Worm (Caenorhabditis elegans) whole organism, young adult: ENCODE data around the gene hlh-1.

Experiments used
- akir-1 ChIP-seq: fragments of 200-800 bp; sonication (Bioruptor generic); optimal IDR thresholded peaks from 2 replicates; lab custom pipeline; 2018; ENCODE audit warnings: mild to moderate bottlenecking, missing genetic modification characterization, moderate library complexity, missing compliant biosample characterization
- ama-1 ChIP-seq, 3 experiments: fragments of 150-350 bp in 1 of 3; sonication (generic microtip) in 2 of 3; optimal IDR thresholded peaks; 2 replicates each; lab custom pipeline; 2014 to 2018; ENCODE audit warnings: missing biosample characterization in 2 of 3, missing genetic modification characterization in 2 of 3, missing genetic modification reagents in 2 of 3
- him-1 ChIP-seq: sonication (generic microtip); optimal IDR thresholded peaks from 2 replicates; lab custom pipeline; 2016; ENCODE audit warnings: missing genotype, missing genetic modification reagents, missing genetic modification characterization, missing compliant biosample characterization
- mes-4 ChIP-seq: sonication (generic microtip); optimal IDR thresholded peaks from 2 replicates; lab custom pipeline; 2016; ENCODE audit warnings: missing genotype, missing genetic modification characterization, missing compliant biosample characterization
- pha-4 ChIP-seq: fragments of 150-350 bp; sonication (generic microtip); optimal IDR thresholded peaks from 2 replicates; lab custom pipeline; 2014; ENCODE audit warnings: missing biosample characterization, missing genetic modification reagents, missing genetic modification characterization
- unc-62 ChIP-seq: fragments of 150-350 bp; optimal IDR thresholded peaks from 2 replicates; lab custom pipeline; 2014; ENCODE audit warnings: missing biosample characterization, missing genetic modification reagents, missing genetic modification characterization

- TF ChIP-seq akir-1 (no peak), pha-4 (tag; lab: Kevin White, UChicago) (no peak), unc-62 (no peak), ama-1 (optimal IDR thresholded peaks at IDR 0.05; lab: Kevin White, UChicago) (no peak), ama-1 (GFP tag; optimal IDR thresholded peaks at IDR 0.05; lab: Kevin White, UChicago) (no peak), him-1 (no peak), mes-4 (tag; lab: Kevin White, UChicago) (no peak)
Measured at ce11 chrII:4495844-4496243, 22.5 kb upstream of the hlh-1 start.
